Fruit fly (Drosophila melanogaster) whole organism, embryonic: ENCODE data around the gene CG34293.

Source experiments
- Antp ChIP-seq: fragments of 200-800 bp; sonication (Bioruptor generic); optimal IDR thresholded peaks from 3 replicates; lab custom pipeline; 2016; ENCODE audit warnings: missing biosample characterization, missing genetic modification characterization
- Bgb ChIP-seq: fragments of 200-800 bp; sonication (Bioruptor generic); IDR thresholded peaks from 2 replicates; pipeline ENCODE4 v1.3.6; 2022; ENCODE audit warnings: missing biosample characterization, missing genetic modification characterization; ENCODE audit not compliant: partially characterized antibody
- CG10366 ChIP-seq: fragments of 200-800 bp; sonication (Bioruptor generic); IDR thresholded peaks from 2 replicates; pipeline ENCODE4 v1.3.6; 2022; ENCODE audit warnings: missing biosample characterization, missing genetic modification characterization
- CG10654 ChIP-seq: fragments of 200-800 bp; sonication (Bioruptor generic); optimal IDR thresholded peaks from 2 replicates; lab custom pipeline; 2016; ENCODE audit warnings: missing biosample characterization, missing genetic modification characterization
- CG12942 ChIP-seq: fragments of 200-800 bp; sonication (Bioruptor generic); optimal IDR thresholded peaks from 3 replicates; lab custom pipeline; 2016; ENCODE audit warnings: missing biosample characterization, missing genetic modification characterization
- CG14050 ChIP-seq: fragments of 200-800 bp; sonication (Bioruptor generic); IDR thresholded peaks from 3 replicates; pipeline ENCODE4 v1.3.6; 2022; ENCODE audit warnings: missing biosample characterization, missing genetic modification characterization
- CG14710 ChIP-seq: fragments of 200-800 bp; sonication (Bioruptor generic); optimal IDR thresholded peaks from 3 replicates; lab custom pipeline; 2019; ENCODE audit warnings: missing biosample characterization, mild to moderate bottlenecking, missing genetic modification characterization, moderate library complexity
- CG14860 ChIP-seq: fragments of 200-800 bp; sonication (Bioruptor generic); IDR thresholded peaks from 3 replicates; pipeline ENCODE4 v1.3.6; 2022; ENCODE audit warnings: missing biosample characterization, missing genetic modification characterization; ENCODE audit not compliant: partially characterized antibody
- CG15479 ChIP-seq: fragments of 200-800 bp; sonication (Bioruptor generic); optimal IDR thresholded peaks from 3 replicates; lab custom pipeline; 2019; ENCODE audit warnings: missing biosample characterization, mild to moderate bottlenecking, missing genetic modification characterization, moderate library complexity
- CG16779 ChIP-seq: fragments of 200-800 bp; sonication (Bioruptor generic); IDR thresholded peaks from 2 replicates; pipeline ENCODE4 v1.3.6; 2022; ENCODE audit warnings: missing biosample characterization, missing genetic modification characterization
- CG17568 ChIP-seq: fragments of 200-800 bp; sonication (Bioruptor generic); optimal IDR thresholded peaks from 2 replicates; lab custom pipeline; 2018; ENCODE audit warnings: missing biosample characterization, mild to moderate bottlenecking, missing genetic modification characterization, moderate library complexity
- CG17802 ChIP-seq: fragments of 200-800 bp; sonication (Bioruptor generic); optimal IDR thresholded peaks from 2 replicates; lab custom pipeline; 2018; ENCODE audit warnings: missing biosample characterization, mild to moderate bottlenecking, missing genetic modification characterization, moderate library complexity
- CG31388 ChIP-seq: fragments of 200-800 bp; sonication (Bioruptor generic); optimal IDR thresholded peaks from 2 replicates; lab custom pipeline; 2016; ENCODE audit warnings: missing biosample characterization, missing genetic modification characterization
- CG3163 ChIP-seq: fragments of 200-800 bp; sonication (Bioruptor generic); optimal IDR thresholded peaks from 3 replicates; lab custom pipeline; 2016; ENCODE audit warnings: missing biosample characterization, missing genetic modification characterization
- CG3407 ChIP-seq: fragments of 200-800 bp; sonication (Bioruptor generic); optimal IDR thresholded peaks from 2 replicates; lab custom pipeline; 2018; ENCODE audit warnings: missing biosample characterization, mild to moderate bottlenecking, missing genetic modification characterization
- CG3838 ChIP-seq: fragments of 200-800 bp; sonication (Bioruptor generic); optimal IDR thresholded peaks from 3 replicates; lab custom pipeline; 2016; ENCODE audit warnings: missing biosample characterization, missing genetic modification characterization
- CG4282 ChIP-seq: fragments of 200-800 bp; sonication (Bioruptor generic); optimal IDR thresholded peaks from 2 replicates; lab custom pipeline; 2016; ENCODE audit warnings: missing biosample characterization, missing genetic modification characterization
- CG6765 ChIP-seq: fragments of 200-800 bp; sonication (Bioruptor generic); optimal IDR thresholded peaks from 3 replicates; lab custom pipeline; 2017; ENCODE audit warnings: missing biosample characterization, mild to moderate bottlenecking, missing genetic modification characterization
- CG7271 ChIP-seq: fragments of 200-800 bp; sonication (Bioruptor generic); optimal IDR thresholded peaks from 2 replicates; lab custom pipeline; 2018; ENCODE audit warnings: missing biosample characterization, mild to moderate bottlenecking, missing genetic modification characterization, moderate library complexity
- D19A ChIP-seq: fragments of 200-800 bp; optimal IDR thresholded peaks from 3 replicates; lab custom pipeline; 2019; ENCODE audit warnings: missing biosample characterization, mild to moderate bottlenecking, missing genetic modification characterization, moderate library complexity
- Fer2 ChIP-seq: fragments of 200-800 bp; sonication (Bioruptor generic); optimal IDR thresholded peaks from 2 replicates; lab custom pipeline; 2018; ENCODE audit warnings: missing biosample characterization, mild to moderate bottlenecking, missing genetic modification characterization, moderate library complexity
- Hmx ChIP-seq: fragments of 200-800 bp; sonication (Bioruptor generic); optimal IDR thresholded peaks from 2 replicates; lab custom pipeline; 2016; ENCODE audit warnings: missing biosample characterization, missing genetic modification characterization
- Lhr ChIP-seq: fragments of 200-800 bp; sonication (Bioruptor generic); optimal IDR thresholded peaks from 3 replicates; lab custom pipeline; 2017; ENCODE audit warnings: mild to moderate bottlenecking, missing biosample characterization, missing genetic modification reagents, missing genetic modification characterization
- MBD-R2 ChIP-seq: fragments of 200-800 bp; sonication (Bioruptor generic); IDR thresholded peaks from 2 replicates; pipeline ENCODE4 v1.3.6; 2022; ENCODE audit warnings: missing biosample characterization, missing genetic modification characterization
- Med ChIP-seq: fragments of 200-800 bp; sonication (Bioruptor generic); peaks from one replicate; lab custom pipeline; 2016; ENCODE audit warnings: missing biosample characterization, missing genetic modification characterization, mild to moderate bottlenecking, inconsistent platforms, moderate library complexity
- Nf-YB ChIP-seq: fragments of 200-800 bp; sonication (Bioruptor generic); optimal IDR thresholded peaks from 3 replicates; lab custom pipeline; 2019; ENCODE audit warnings: missing biosample characterization, mild to moderate bottlenecking, missing genetic modification characterization, moderate library complexity
- Scr ChIP-seq: fragments of 200-800 bp; sonication (Bioruptor generic); IDR thresholded peaks from 2 replicates; pipeline ENCODE4 v1.3.6; 2022; ENCODE audit warnings: missing biosample characterization, missing genetic modification characterization; ENCODE audit not compliant: partially characterized antibody
- amos ChIP-seq: fragments of 200-800 bp; sonication (Bioruptor generic); IDR thresholded peaks from 2 replicates; pipeline ENCODE4 v1.3.6; 2022; ENCODE audit warnings: missing biosample characterization, missing genetic modification characterization; ENCODE audit not compliant: partially characterized antibody
- crp ChIP-seq, 2 experiments: fragments of 200-800 bp; sonication (Bioruptor generic); optimal IDR thresholded peaks; 2 replicates in 1 of 2; 3 replicates in 1 of 2; lab custom pipeline; 2017; ENCODE audit warnings: missing biosample characterization in 2 of 2, missing genetic modification characterization in 2 of 2, mild to moderate bottlenecking in 1 of 2, moderate library complexity in 1 of 2
- cwo ChIP-seq: fragments of 200-800 bp; sonication (Bioruptor generic); optimal IDR thresholded peaks from 3 replicates; lab custom pipeline; 2017; ENCODE audit warnings: missing biosample characterization, missing genetic modification characterization, mild to moderate bottlenecking, moderate library complexity, missing genetic modification reagents
- dmrt11E ChIP-seq: fragments of 200-800 bp; sonication (Bioruptor generic); optimal IDR thresholded peaks from 3 replicates; lab custom pipeline; 2018; ENCODE audit warnings: missing biosample characterization, mild to moderate bottlenecking, missing genetic modification characterization, moderate library complexity
- dpn ChIP-seq, 2 experiments: fragments of 200-800 bp; sonication (Bioruptor generic); optimal IDR thresholded peaks; 3 replicates each; lab custom pipeline; 2016; ENCODE audit warnings: missing biosample characterization in 2 of 2, missing genetic modification characterization in 2 of 2
- eyg ChIP-seq: fragments of 200-800 bp; sonication (Bioruptor generic); optimal IDR thresholded peaks from 3 replicates; lab custom pipeline; 2016; ENCODE audit warnings: missing biosample characterization, missing genetic modification characterization
- fd96Cb ChIP-seq: fragments of 200-800 bp; sonication (Bioruptor generic); optimal IDR thresholded peaks from 2 replicates; lab custom pipeline; 2018; ENCODE audit warnings: missing biosample characterization, mild to moderate bottlenecking, missing genetic modification characterization, moderate library complexity
- insv ChIP-seq, 2 experiments: fragments of 200-800 bp; sonication (Bioruptor generic); optimal IDR thresholded peaks; 3 replicates each; lab custom pipeline; 2016 to 2018; ENCODE audit warnings: missing biosample characterization in 2 of 2, missing genetic modification characterization in 2 of 2
- kah ChIP-seq: fragments of 200-800 bp; sonication (Bioruptor generic); optimal IDR thresholded peaks from 2 replicates; lab custom pipeline; 2018; ENCODE audit warnings: missing biosample characterization, mild to moderate bottlenecking, missing genetic modification characterization
- knrl ChIP-seq: fragments of 200-800 bp; sonication (Bioruptor generic); IDR thresholded peaks from 3 replicates; pipeline ENCODE4 v1.3.6; 2022; ENCODE audit warnings: missing biosample characterization, missing genetic modification characterization; ENCODE audit not compliant: partially characterized antibody
- nerfin-1 ChIP-seq: fragments of 200-800 bp; sonication (Bioruptor generic); optimal IDR thresholded peaks from 3 replicates; lab custom pipeline; 2019; ENCODE audit warnings: missing biosample characterization, mild to moderate bottlenecking, missing genetic modification characterization, moderate library complexity
- nerfin-2 ChIP-seq: fragments of 200-800 bp; sonication (Bioruptor generic); IDR thresholded peaks from 2 replicates; pipeline ENCODE4 v1.3.6; 2022; ENCODE audit warnings: missing biosample characterization, missing genetic modification characterization; ENCODE audit not compliant: partially characterized antibody
- org-1 ChIP-seq: fragments of 200-800 bp; sonication (Bioruptor generic); optimal IDR thresholded peaks from 2 replicates; lab custom pipeline; 2017; ENCODE audit warnings: missing biosample characterization, missing genetic modification characterization
- shn ChIP-seq: fragments of 200-800 bp; sonication (Bioruptor generic); optimal IDR thresholded peaks from 3 replicates; lab custom pipeline; 2016; ENCODE audit warnings: missing biosample characterization, missing genetic modification characterization
- sima ChIP-seq: fragments of 200-800 bp; sonication (Bioruptor generic); optimal IDR thresholded peaks from 2 replicates; lab custom pipeline; 2016; ENCODE audit warnings: missing biosample characterization, missing genetic modification characterization
- so ChIP-seq: fragments of 200-800 bp; sonication (Bioruptor generic); IDR thresholded peaks from 3 replicates; pipeline ENCODE4 v1.3.6; 2022; ENCODE audit warnings: missing biosample characterization, missing genetic modification characterization
- sqz ChIP-seq: fragments of 200-800 bp; sonication (Bioruptor generic); optimal IDR thresholded peaks from 3 replicates; lab custom pipeline; 2018; ENCODE audit warnings: missing biosample characterization, mild to moderate bottlenecking, missing genetic modification characterization
- tap ChIP-seq: fragments of 200-800 bp; optimal IDR thresholded peaks from 3 replicates; lab custom pipeline; 2019; ENCODE audit warnings: missing biosample characterization, mild to moderate bottlenecking, missing genetic modification characterization, moderate library complexity

CG34293 gene

dm6 chr3R:27124588-27124987 lies 40.8 kb downstream of the CG34293 start, which contains the start of gene CG6059:
Gene CG6059 (minus strand): TSS chr3R:27124688.
- TF ChIP-seq CG15479 (no peak), CG3163 (GFP tag; lab: Kevin White, UChicago) (no peak), CG17568 (GFP tag; lab: Kevin White, UChicago) (no peak), dmrt11E (tag; lab: Kevin White, UChicago) (no peak), cwo (GFP tag; lab: Kevin White, UChicago) (no peak), CG31388 (no peak), dpn (GFP tag; optimal IDR thresholded peaks at IDR 0.05; lab: Kevin White, UChicago) (no peak)
- TF ChIP-seq, all 482 proteins: peak for 0

dm6 chr3R:27118346-27118745 lies 47.0 kb downstream of the CG34293 start, which contains the start of gene CG5882:
Gene CG5882 (plus strand): TSS chr3R:27118646.
- no peak for TF ChIP-seq insv (GFP tag; optimal IDR thresholded peaks at IDR 0.05; lab: Kevin White, UChicago)
- no peak for TF ChIP-seq CG4282 (GFP tag; lab: Kevin White, UChicago)

- TF ChIP-seq knrl (GFP tag; lab: Robert Waterston, UW) = peak; percentile 78
- no peak for TF ChIP-seq CG3407 (GFP tag; lab: Kevin White, UChicago)
- peak; percentile 85 for TF ChIP-seq Bgb (GFP tag; lab: Robert Waterston, UW)
- no peak for TF ChIP-seq kah (GFP tag; lab: Kevin White, UChicago)
- TF ChIP-seq nerfin-2 (GFP tag; lab: Robert Waterston, UW) = peak; percentile 71
- TF ChIP-seq eyg (GFP tag; lab: Kevin White, UChicago) = no peak
- no peak for TF ChIP-seq Hmx (GFP tag; lab: Kevin White, UChicago)
- no peak for TF ChIP-seq CG6765 (GFP tag; lab: Kevin White, UChicago)
- peak; percentile 70 to 95 for TF ChIP-seq crp (GFP tag; optimal IDR thresholded peaks at IDR 0.05; lab: Kevin White, UChicago)
- no peak for TF ChIP-seq so (GFP tag; lab: Robert Waterston, UW)
- peak; percentile 97 for TF ChIP-seq MBD-R2
- peak; percentile 86 for TF ChIP-seq Scr (GFP tag; lab: Robert Waterston, UW)
- TF ChIP-seq shn (GFP tag; lab: Kevin White, UChicago) = no peak
- no peak for TF ChIP-seq nerfin-1 (tag; lab: Kevin White, UChicago)
- no peak for TF ChIP-seq tap (tag; lab: Kevin White, UChicago)
- peak; percentile 85 for TF ChIP-seq amos (GFP tag; lab: Robert Waterston, UW)
- no peak for TF ChIP-seq D19A (tag; lab: Kevin White, UChicago)
- no peak for TF ChIP-seq CG10366 (GFP tag; lab: Robert Waterston, UW)
- no peak for TF ChIP-seq fd96Cb (tag; lab: Kevin White, UChicago)
- TF ChIP-seq Nf-YB (GFP tag; lab: Kevin White, UChicago) = peak; percentile 6
- no peak for TF ChIP-seq CG7271 (tag; lab: Kevin White, UChicago)
- TF ChIP-seq CG14860 (GFP tag; lab: Robert Waterston, UW) = peak; percentile 72
- no peak for TF ChIP-seq Antp (GFP tag; lab: Kevin White, UChicago)
- no peak for TF ChIP-seq CG14050 (GFP tag; lab: Robert Waterston, UW)
- peak; percentile 14 for TF ChIP-seq CG14710 (tag; lab: Kevin White, UChicago)
- peak; percentile 65 for TF ChIP-seq Med
- no peak for TF ChIP-seq CG17802 (tag; lab: Kevin White, UChicago)
- TF ChIP-seq Fer2 (tag; lab: Kevin White, UChicago) = no peak
- TF ChIP-seq CG12942 = no peak
- no peak for TF ChIP-seq sqz (GFP tag; lab: Kevin White, UChicago)
- no peak for TF ChIP-seq insv (GFP tag; optimal IDR thresholded peaks at IDR 0.05; lab: Kevin White, UChicago)
- TF ChIP-seq CG16779 (GFP tag; lab: Robert Waterston, UW) = 0 out of 2 replicates have a peak, but pooled peaks have one; percentile 2
- no peak for TF ChIP-seq Lhr (GFP tag; lab: Kevin White, UChicago)
- no peak for TF ChIP-seq CG3838 (GFP tag; lab: Kevin White, UChicago)
- TF ChIP-seq CG10654 (GFP tag; lab: Kevin White, UChicago) = no peak
- TF ChIP-seq org-1 (GFP tag; lab: Kevin White, UChicago) = no peak
- TF ChIP-seq sima (GFP tag; lab: Kevin White, UChicago) = no peak
These were observed 48.8 kb downstream of the CG34293 start, which contains the start of the genes CG6066 and CG5880 for dm6 chr3R:27116465-27117092. Gene CG6066 (minus strand): TSS chr3R:27116707. Gene CG5880 (plus strand): TSS chr3R:27116745.
